Worm (Caenorhabditis elegans): ENCODE results near the gene dhhc-5.
A peak's percentile ranks its signal among the peaks of the same experiment; 100 is the strongest.

Gene dhhc-5

ce11 chrIII:6873724-6874123, 24.9 kb upstream of the dhhc-5 start (continued):
- no peak for TF ChIP-seq irx-1 (tag; optimal IDR thresholded peaks at IDR 0.05)
- TF ChIP-seq nhr-84 (tag; optimal IDR thresholded peaks at IDR 0.05) = no peak
- TF ChIP-seq tbx-2 (tag; optimal IDR thresholded peaks at IDR 0.05) = peak; percentile 4
- peak; percentile 50 for TF ChIP-seq nhr-47 (tag; optimal IDR thresholded peaks at IDR 0.05)
- TF ChIP-seq nhr-90 (tag; optimal IDR thresholded peaks at IDR 0.05; ENCODE audit: poor library complexity) = no peak
- no peak for TF ChIP-seq ceh-90 (tag; optimal IDR thresholded peaks at IDR 0.05)
- TF ChIP-seq swsn-7 (tag; optimal IDR thresholded peaks at IDR 0.05) = peak; percentile 6
- no peak for TF ChIP-seq unc-62 (GFP tag; optimal IDR thresholded peaks at IDR 0.05)
- no peak for TF ChIP-seq efl-3 (GFP tag; optimal IDR thresholded peaks at IDR 0.05)
- TF ChIP-seq nhr-11 (tag; optimal IDR thresholded peaks at IDR 0.05) = peak; percentile 50
- TF ChIP-seq nhr-77 (tag; optimal IDR thresholded peaks at IDR 0.05) = no peak
- TF ChIP-seq pqm-1 (tag; optimal IDR thresholded peaks at IDR 0.05) = no peak
- peak in 1 of 3 experiments; percentile 16 for TF ChIP-seq ceh-82 (tag; optimal IDR thresholded peaks at IDR 0.05)
- TF ChIP-seq egl-13 (tag; optimal IDR thresholded peaks at IDR 0.05) = no peak
- TF ChIP-seq snpc-4 (tag; optimal IDR thresholded peaks at IDR 0.05) = no peak
- peak; percentile 81 for TF ChIP-seq lin-14 (GFP tag; optimal IDR thresholded peaks at IDR 0.05)
- no peak for TF ChIP-seq isw-1 (GFP tag; IDR thresholded peaks at IDR 0.05)
- no peak for TF ChIP-seq nhr-28 (tag; optimal IDR thresholded peaks at IDR 0.05)
- no peak for TF ChIP-seq mdl-1 (tag; optimal IDR thresholded peaks at IDR 0.05)
- TF ChIP-seq C16A3.4 (tag; optimal IDR thresholded peaks at IDR 0.05) = no peak
- TF ChIP-seq unc-130 (tag; optimal IDR thresholded peaks at IDR 0.05) = no peak

ce11 chrIII:6872534-6873150, 23.8 kb upstream of the dhhc-5 start, which contains the start of gene K04C2.3:
K04C2.3 (plus strand) TSS chrIII:6873089.
- TF ChIP-seq nhr-19 (GFP tag; conservative IDR thresholded peaks at IDR 0.05) (peak; percentile 15; the same call in 1 of the 2 replicates), blmp-1 (tag; optimal IDR thresholded peaks at IDR 0.05) (peak; percentile 19), nhr-90 (tag; optimal IDR thresholded peaks at IDR 0.05; ENCODE audit: poor library complexity) (no peak), elt-3 (tag; optimal IDR thresholded peaks at IDR 0.05) (peak in 2 of 6 experiments; percentile 10), nhr-71 (tag; optimal IDR thresholded peaks at IDR 0.05) (peak; percentile 20), hpl-2 (GFP tag; optimal IDR thresholded peaks at IDR 0.05) (no peak), ceh-88 (GFP tag; IDR thresholded peaks at IDR 0.05) (peak; percentile 28; the same call in 1 of the 2 replicates), efl-1 (optimal IDR thresholded peaks at IDR 0.05) (no peak), efl-1 (GFP tag; optimal IDR thresholded peaks at IDR 0.05 in 1 of 2) (peak in 1 of 2 experiments; percentile 71), rnt-1 (tag; optimal IDR thresholded peaks at IDR 0.05) (peak; percentile 26), nhr-84 (tag; optimal IDR thresholded peaks at IDR 0.05) (no peak), isw-1 (GFP tag; IDR thresholded peaks at IDR 0.05) (no peak), tbx-2 (tag; optimal IDR thresholded peaks at IDR 0.05) (peak; percentile 6), nhr-20 (tag; optimal IDR thresholded peaks at IDR 0.05) (peak; percentile 6), ceh-82 (tag; optimal IDR thresholded peaks at IDR 0.05) (no peak)

DNA sequence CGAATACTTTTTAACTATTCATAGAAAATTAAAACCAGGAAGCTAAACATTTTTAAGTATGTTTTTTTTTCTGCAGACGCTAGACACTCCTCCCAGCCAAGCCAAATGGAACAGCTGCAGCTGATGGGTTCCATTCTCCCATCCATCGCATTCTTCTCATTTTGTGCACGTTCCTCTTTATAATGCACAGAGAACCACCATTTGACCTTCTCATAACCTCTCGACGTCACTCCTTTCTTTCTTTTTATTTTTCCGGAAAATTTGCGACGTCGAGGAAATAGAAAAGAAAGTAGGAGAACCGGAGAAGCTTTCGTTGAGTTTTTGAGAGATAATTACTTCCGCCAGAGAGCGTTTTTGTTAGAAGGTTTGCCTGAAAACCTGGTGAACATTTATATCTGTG, 22.8 kb upstream of the dhhc-5 start:
- TF ChIP-seq rnt-1 (tag; optimal IDR thresholded peaks at IDR 0.05) (peak; percentile 12), ceh-82 (tag; optimal IDR thresholded peaks at IDR 0.05) (peak in 1 of 3 experiments; percentile 24), tbx-2 (tag; optimal IDR thresholded peaks at IDR 0.05) (peak; percentile 2), Y116A8C.19 (tag; optimal IDR thresholded peaks at IDR 0.05; ENCODE audit: borderline replicate concordance) (no peak), nhr-47 (tag; optimal IDR thresholded peaks at IDR 0.05) (no peak), unc-98 (GFP tag; IDR thresholded peaks at IDR 0.05) (no peak), lin-14 (GFP tag; optimal IDR thresholded peaks at IDR 0.05) (peak; percentile 49), nhr-11 (tag; optimal IDR thresholded peaks at IDR 0.05) (no peak), snpc-4 (tag; optimal IDR thresholded peaks at IDR 0.05) (no peak)

- TF ChIP-seq aly-2 (tag; optimal IDR thresholded peaks at IDR 0.05) (no peak), tbx-2 (tag; optimal IDR thresholded peaks at IDR 0.05) (no peak), fkh-8 (tag; optimal IDR thresholded peaks at IDR 0.05) (peak; percentile 48), lin-15B (tag; optimal IDR thresholded peaks at IDR 0.05) (no peak), lin-39 (tag; optimal IDR thresholded peaks at IDR 0.05) (no peak), nhr-84 (tag; optimal IDR thresholded peaks at IDR 0.05) (no peak), F16B12.6 (tag; optimal IDR thresholded peaks at IDR 0.05) (no peak), pqm-1 (tag; optimal IDR thresholded peaks at IDR 0.05) (no peak), vab-15 (tag; optimal IDR thresholded peaks at IDR 0.05) (no peak), pag-3 (tag; optimal IDR thresholded peaks at IDR 0.05; ENCODE audit: borderline replicate concordance, insufficient read depth) (no peak), ama-1 (optimal IDR thresholded peaks at IDR 0.05) (no peak), irx-1 (tag; optimal IDR thresholded peaks at IDR 0.05) (no peak), nhr-20 (tag; optimal IDR thresholded peaks at IDR 0.05) (peak; percentile 16), unc-98 (GFP tag; IDR thresholded peaks at IDR 0.05) (no peak), nhr-47 (tag; optimal IDR thresholded peaks at IDR 0.05) (peak; percentile 9), fos-1 (tag; optimal IDR thresholded peaks at IDR 0.05) (no peak), mdl-1 (tag; optimal IDR thresholded peaks at IDR 0.05) (peak in 1 of 2 experiments; percentile 35), rnt-1 (tag; optimal IDR thresholded peaks at IDR 0.05) (peak; percentile 74), elt-2 (tag; optimal IDR thresholded peaks at IDR 0.05) (no peak), dpl-1 (GFP tag; optimal IDR thresholded peaks at IDR 0.05) (no peak), pax-3 (tag; optimal IDR thresholded peaks at IDR 0.05) (no peak)
These were observed 22.2 kb upstream of the dhhc-5 start for ce11 chrIII:6871067-6871466.
